Fruit fly (Drosophila melanogaster): Measurements from ENCODE around the gene CG5961.

CG5961 gene

dm6 chr3R:12448889-12449314 is 11.2 kb downstream of the CG5961 start, which contains the start of gene CG18549 (continued):
- TF ChIP-seq klu (GFP tag; IDR thresholded peaks at IDR 0.05) (peak; percentile 99), MESR4 (GFP tag; optimal IDR thresholded peaks at IDR 0.05) (peak; percentile 97), Doc3 (GFP tag; IDR thresholded peaks at IDR 0.05; ENCODE audit: partially characterized antibody) (peak; percentile 85), CG4282 (GFP tag; optimal IDR thresholded peaks at IDR 0.05) (peak; percentile 96), CG14014 (GFP tag; IDR thresholded peaks at IDR 0.05) (peak; percentile 100), NC2β (GFP tag; optimal IDR thresholded peaks at IDR 0.05) (peak; percentile 99), Tbp (GFP tag; optimal IDR thresholded peaks at IDR 0.05) (peak; percentile 35), CG11247 (GFP tag; IDR thresholded peaks at IDR 0.05) (peak; percentile 100), Ssrp (tag; optimal IDR thresholded peaks at IDR 0.05) (peak; percentile 100), CG7839 (tag; optimal IDR thresholded peaks at IDR 0.05) (peak; percentile 100), CG9797 (GFP tag; optimal IDR thresholded peaks at IDR 0.05) (peak; percentile 80), crc (GFP tag; optimal IDR thresholded peaks at IDR 0.05) (peak; percentile 98), pita (GFP tag; optimal IDR thresholded peaks at IDR 0.05) (no peak), B-H1 (GFP tag; IDR thresholded peaks at IDR 0.05) (peak; percentile 100), CG3995 (GFP tag; optimal IDR thresholded peaks at IDR 0.05) (peak; percentile 87), ttk (GFP tag; IDR thresholded peaks at IDR 0.05) (peak; percentile 100), Fer1 (GFP tag; optimal IDR thresholded peaks at IDR 0.05) (peak; percentile 100), Atf3 (GFP tag; optimal IDR thresholded peaks at IDR 0.05) (peak; percentile 99), Hsf (GFP tag; optimal IDR thresholded peaks at IDR 0.05) (peak; percentile 100), bsh (GFP tag; optimal IDR thresholded peaks at IDR 0.05) (peak; percentile 100), CG10565 (GFP tag; optimal IDR thresholded peaks at IDR 0.05) (peak; percentile 98), CG8388 (GFP tag; optimal IDR thresholded peaks at IDR 0.05) (peak; percentile 100), CG6175 (GFP tag; IDR thresholded peaks at IDR 0.05) (peak; percentile 99), Hr39 (optimal IDR thresholded peaks at IDR 0.05) (no peak), CG4707 (GFP tag; optimal IDR thresholded peaks at IDR 0.05) (peak; percentile 99), CG32772 (GFP tag; IDR thresholded peaks at IDR 0.05) (peak; percentile 100), ewg (GFP tag; optimal IDR thresholded peaks at IDR 0.05) (peak; percentile 99), Xrp1 (GFP tag; IDR thresholded peaks at IDR 0.05) (peak; percentile 100), Xbp1 (GFP tag; optimal IDR thresholded peaks at IDR 0.05) (peak; percentile 100), Usf (GFP tag; optimal IDR thresholded peaks at IDR 0.05) (peak; percentile 98), CG4328 (GFP tag; optimal IDR thresholded peaks at IDR 0.05) (peak; percentile 99), CG18262 (tag; optimal IDR thresholded peaks at IDR 0.05) (peak; percentile 100), E2f2 (GFP tag; IDR thresholded peaks at IDR 0.05) (peak; percentile 98), ato (GFP tag; IDR thresholded peaks at IDR 0.05; ENCODE audit: partially characterized antibody) (peak; percentile 71), croc (GFP tag; conservative IDR thresholded peaks at IDR 0.05) (peak; percentile 100), CG32532 (GFP tag; IDR thresholded peaks at IDR 0.05) (peak; percentile 100), nerfin-1 (tag; optimal IDR thresholded peaks at IDR 0.05) (peak; percentile 100), lbe (GFP tag; optimal IDR thresholded peaks at IDR 0.05) (peak; percentile 99), CG15514 (GFP tag; optimal IDR thresholded peaks at IDR 0.05) (peak; percentile 96), inv (GFP tag; IDR thresholded peaks at IDR 0.05; ENCODE audit: partially characterized antibody) (peak; percentile 68), CG15073 (GFP tag; optimal IDR thresholded peaks at IDR 0.05) (peak; percentile 94), zen (tag; optimal IDR thresholded peaks at IDR 0.05) (peak; percentile 100), Ravus (GFP tag; IDR thresholded peaks at IDR 0.05) (peak; percentile 99), Sin3A (optimal IDR thresholded peaks at IDR 0.05) (no peak), CG17912 (GFP tag; optimal IDR thresholded peaks at IDR 0.05) (peak; percentile 100), CG13624 (GFP tag; optimal IDR thresholded peaks at IDR 0.05) (peak; percentile 100), slou (GFP tag; optimal IDR thresholded peaks at IDR 0.05) (peak; percentile 99), CG9727 (GFP tag; optimal IDR thresholded peaks at IDR 0.05) (peak; percentile 100), kay (GFP tag; optimal IDR thresholded peaks at IDR 0.05) (peak; percentile 99), aop (GFP tag; IDR thresholded peaks at IDR 0.05) (peak; percentile 98), Abd-B (GFP tag; optimal IDR thresholded peaks at IDR 0.05) (peak; percentile 100), crol (GFP tag; IDR thresholded peaks at IDR 0.05) (peak; percentile 89)
